Fruit fly (Drosophila melanogaster): Measurements from ENCODE around the gene Spg7.

DNA sequence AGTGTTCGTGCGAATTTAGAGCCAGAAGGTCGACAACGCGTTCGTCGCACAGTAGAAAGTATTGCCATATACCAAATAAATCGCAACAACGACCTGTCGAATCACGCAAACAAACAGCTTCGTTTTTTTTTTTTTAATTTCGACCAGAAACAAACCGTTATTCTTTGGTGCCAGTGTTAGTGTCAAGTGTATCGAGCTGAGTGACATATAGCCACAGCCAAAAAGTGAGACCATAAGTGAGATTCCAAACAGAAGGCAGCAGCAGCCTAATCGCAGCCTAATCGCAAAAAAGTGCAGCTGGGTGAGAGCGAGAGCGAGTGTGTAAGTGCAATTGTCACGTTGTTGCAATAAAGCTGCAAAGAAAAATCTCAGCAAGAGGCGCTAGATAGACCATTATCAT, 12.4 kb downstream of the Spg7 start, which contains the start of gene per:
- TF ChIP-seq Abd-B (GFP tag; optimal IDR thresholded peaks at IDR 0.05) (no peak), Vsx2 (GFP tag; optimal IDR thresholded peaks at IDR 0.05; ENCODE audit: partially characterized antibody) (no peak), foxo (GFP tag; optimal IDR thresholded peaks at IDR 0.05) (no peak)

Measured in whole organism, wandering third instar larva.